Fruit fly (Drosophila melanogaster) whole organism, larva: Measurements from ENCODE around the gene cocoon.
A peak's percentile ranks its signal among the peaks of the same experiment; 100 is the strongest.

Source experiments
- noc ChIP-seq: fragments of 200-800 bp; sonication (Bioruptor generic); optimal IDR thresholded peaks from 3 replicates; lab custom pipeline; 2019; ENCODE audit warnings: missing biosample characterization, mild to moderate bottlenecking, missing genetic modification characterization, moderate library complexity

The cocoon gene

DNA sequence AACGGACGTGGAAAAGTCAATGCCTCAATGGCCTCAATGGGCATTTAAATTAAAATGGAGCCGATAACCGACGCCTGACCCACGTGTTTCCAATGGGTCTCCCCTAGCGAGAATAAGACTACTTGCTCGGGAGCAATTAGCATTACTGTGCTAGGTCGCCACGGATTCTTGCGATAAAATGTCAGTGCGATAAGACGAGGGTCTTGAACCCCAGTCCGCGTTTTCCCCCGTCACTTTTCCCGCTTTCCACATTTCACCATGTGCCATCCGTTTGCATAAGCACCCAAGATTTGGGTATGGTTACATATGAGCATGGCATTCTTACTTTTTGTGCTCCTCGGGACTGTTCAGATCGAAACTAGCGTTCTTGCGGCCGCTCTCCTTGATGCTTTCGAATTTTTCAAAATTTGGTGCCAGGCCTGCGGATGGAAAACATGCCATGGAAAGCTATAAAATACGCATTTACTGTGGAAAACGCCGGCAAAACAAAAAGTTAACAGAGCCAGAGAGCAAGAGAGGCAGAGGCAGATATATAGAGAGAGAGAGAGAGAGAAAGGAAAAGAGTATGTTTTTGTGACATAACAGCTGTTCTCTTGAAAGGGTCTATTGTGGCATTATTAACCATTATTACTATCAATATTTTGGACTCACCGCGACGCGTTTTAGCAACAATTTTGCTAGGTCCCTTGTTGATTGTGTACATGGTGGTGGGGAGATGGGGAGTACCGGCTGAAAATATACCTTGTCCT, 33.4 kb upstream of the cocoon start:
- no peak for TF ChIP-seq noc

DNA sequence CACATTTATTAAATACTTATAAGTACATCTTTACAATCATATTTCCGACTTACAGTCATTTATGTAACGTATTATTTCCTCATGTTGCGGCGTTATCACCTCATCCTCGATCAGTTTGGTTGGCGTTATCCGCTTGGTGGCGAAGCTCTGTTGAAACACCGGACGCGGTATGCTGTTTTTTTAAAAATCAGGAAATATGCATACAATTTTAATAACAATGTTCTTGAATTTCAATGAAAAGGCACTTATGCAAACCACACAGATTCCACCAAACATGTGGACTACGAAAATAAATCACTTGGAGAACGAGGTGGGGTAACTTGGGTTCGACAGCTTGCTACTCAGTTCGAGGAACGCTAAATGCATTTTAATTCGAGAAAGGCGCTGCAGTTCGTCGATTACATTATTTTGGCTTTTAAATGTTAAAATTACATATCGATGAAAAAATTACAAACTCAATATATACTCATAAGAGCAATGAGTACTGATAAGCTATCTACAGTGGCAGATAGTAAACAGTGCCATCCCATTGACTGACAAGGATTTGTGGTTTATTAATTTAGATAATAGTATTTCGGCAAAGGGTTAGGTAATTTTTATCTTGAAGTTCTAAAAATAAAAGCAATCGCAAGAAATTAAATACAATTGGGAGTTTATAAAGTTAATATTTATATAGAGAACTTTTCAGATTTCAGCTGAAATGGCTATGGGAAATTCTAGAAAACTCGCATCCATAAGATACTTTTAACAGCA, 32.4 kb upstream of the cocoon start:
- TF ChIP-seq noc, result no peak

DNA sequence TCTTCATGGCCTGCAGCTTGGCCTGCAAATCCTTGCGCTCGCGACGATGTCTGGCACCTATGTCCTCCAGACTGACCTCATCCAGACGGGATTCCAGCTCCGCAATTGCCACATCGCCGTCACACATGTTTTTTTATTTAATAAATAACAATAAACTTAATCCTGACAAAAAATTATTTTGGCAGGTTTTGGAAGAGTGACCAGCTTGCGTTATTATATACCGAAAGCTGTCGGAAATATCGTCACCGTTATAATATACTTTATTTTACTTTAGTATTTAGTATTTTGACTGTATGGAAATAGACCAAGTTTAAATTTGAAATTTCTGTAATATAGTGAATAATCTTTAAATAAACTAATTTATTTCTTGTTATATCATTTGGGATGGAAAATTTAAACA, 30.8 kb upstream of the cocoon start, which contains the start of gene CG7857:
CG7857 (minus strand) TSS at position 208 of the 400 bp plus-strand sequence.
- TF ChIP-seq noc, result no peak

DNA sequence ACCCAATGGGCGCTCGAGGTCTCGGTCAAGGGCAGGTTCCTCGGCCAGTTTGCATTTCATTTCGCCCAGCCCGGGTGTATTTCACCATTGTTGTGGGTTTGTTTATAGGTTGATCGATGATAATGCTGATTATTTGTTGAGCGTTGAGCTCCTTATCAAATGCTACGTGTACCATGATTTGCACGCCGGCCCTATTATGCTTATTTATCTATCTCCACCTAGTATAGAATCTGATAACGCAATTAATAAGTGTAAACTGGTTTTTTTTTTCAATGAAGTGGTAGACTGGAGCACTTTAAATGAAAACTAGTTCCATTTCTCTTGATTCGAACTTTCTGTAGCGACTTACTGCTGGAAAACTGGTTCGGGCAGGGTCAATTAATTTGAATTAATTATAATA, 28.3 kb upstream of the cocoon start:
- TF ChIP-seq noc, result no peak

DNA sequence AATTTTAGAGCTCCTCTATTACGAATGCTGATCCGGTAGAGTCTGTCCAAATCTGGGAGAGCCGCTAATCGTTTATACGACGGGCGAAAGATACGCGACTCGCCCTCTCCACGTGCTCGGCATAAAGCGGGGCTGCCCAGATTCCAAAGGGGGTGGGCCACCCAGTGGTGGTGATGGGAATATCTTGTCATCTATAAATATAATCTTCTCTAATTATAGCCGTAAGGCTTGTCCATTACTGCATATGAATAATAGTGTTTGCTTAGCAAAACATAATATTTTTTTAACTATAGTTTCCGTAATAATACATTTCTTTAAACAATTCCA, 27.7 kb upstream of the cocoon start:
- peak; percentile 9 for TF ChIP-seq noc

DNA sequence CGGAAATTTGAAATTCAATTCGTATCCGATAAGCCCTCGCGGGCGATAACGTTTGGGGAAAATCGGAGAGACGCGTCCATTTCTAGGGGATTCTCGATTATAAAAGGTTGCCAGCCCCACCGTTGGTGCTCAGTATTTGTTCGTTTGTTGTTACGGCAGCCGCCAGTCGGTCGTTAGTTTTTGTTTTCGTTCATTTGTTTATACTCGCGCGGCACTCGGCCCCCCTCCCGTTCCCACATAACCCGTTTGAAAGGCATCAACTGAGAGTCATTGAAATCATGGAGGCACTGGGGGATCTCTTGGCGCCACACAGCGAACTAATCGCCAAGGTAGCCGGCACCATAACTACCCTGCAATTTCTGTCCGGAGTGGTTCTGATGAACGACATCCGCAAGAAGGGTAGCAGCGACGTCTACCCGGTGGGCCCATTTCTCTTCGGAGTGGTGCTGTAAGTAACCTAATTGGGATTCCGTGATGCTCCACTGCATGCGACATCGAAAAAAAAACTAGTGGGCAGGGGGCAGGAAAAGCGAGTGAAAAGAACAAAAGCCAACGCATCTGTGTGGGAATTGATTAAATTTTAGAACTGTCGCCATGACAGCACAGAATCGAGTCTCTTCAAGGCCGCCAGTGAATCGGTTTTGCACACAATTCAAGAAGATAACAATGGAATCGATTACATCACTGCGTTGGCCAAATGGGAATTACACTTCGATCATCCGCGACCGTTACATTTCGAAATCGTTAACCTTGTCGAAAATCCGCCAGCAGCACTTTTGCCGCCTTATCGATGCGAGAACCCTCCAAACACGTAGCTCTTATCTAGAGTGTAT, 27.1 kb upstream of the cocoon start, which contains the start of gene CG7272:
CG7272 (plus strand) TSS at position 126 of the 833 bp plus-strand sequence.
- peak; percentile 12 for TF ChIP-seq noc

DNA sequence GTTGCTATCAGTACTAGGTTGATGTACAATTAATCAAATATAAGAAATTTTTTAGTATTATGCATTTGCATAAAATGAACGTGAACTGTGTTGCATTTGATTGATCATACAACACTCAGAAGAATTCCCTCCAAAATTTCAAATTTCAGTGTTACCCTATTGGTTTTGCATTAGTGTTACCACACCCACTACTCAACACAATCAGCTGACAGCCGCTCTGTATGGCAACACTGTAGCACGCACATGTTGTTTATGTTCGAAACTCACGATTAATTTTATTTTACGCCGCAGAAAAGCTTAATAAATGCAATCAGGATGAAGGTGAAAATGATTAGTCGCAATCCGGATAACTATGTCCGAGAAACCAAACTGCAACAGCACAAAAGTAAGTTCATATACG, 24.8 kb upstream of the cocoon start, which contains the start of gene CG7275:
CG7275 (plus strand) TSS at position 215 of the 400 bp plus-strand sequence.
- TF ChIP-seq noc, result no peak

DNA sequence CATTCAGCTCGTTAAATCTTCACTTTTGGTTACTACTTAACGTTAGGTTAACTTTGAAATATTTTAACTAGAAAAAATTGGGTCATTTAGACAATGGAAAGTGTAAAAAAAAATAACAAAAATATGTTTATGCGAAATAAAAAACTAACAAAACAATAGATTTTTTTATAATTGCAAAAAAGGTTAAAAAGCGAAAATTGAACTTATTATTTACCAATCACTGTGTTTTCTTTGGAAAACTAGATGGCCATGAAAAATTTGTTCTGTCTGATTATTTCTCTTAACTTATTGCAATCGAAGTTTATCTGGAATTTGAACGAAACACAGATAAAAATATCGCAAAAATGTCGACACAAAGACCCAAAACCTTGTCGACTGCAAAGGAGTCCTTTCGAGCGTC, 24.0 kb upstream of the cocoon start, which contains the start of gene CG7276:
CG7276 (plus strand) TSS at position 301 of the 400 bp plus-strand sequence.
- TF ChIP-seq noc, result no peak

DNA sequence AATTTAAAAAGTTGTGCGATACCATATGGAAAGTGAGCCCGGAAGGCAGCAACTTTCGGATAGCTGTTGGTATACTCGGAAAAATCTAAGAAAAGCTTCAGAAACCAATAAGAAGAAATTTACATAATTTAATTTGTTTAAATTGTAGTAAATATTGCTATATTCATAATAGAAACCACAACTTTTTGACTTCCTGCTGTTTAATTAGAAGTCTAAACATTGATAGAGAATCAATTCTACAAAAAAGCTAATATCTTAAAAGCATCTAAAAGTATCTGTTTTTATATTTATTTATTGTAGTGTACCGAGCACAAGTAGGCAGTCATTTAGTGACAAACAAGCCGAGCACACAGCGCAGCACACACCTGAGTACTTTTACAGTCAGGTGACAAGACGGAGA, 22.4 kb upstream of the cocoon start, which contains the start of gene CG13455:
CG13455 (plus strand) TSS at position 301 of the 400 bp plus-strand sequence.
- TF ChIP-seq noc, result no peak

DNA sequence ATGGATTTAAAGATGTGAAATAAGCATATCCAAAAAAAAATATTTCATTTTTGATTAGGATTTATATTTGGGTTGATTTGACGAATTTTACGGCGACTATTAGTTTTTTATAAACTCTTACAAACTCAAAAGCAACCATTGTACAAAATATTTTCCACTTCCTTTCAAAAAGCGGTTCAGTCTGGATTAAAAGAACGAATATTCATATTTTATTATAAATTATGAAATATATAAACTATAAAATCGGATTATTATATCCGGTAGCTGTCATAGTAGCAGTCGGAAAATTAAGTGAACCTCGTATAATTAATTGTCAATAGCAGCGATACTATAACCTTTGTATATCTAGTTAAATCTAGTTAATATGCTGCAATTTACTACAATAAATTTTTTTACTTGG, 21.5 kb upstream of the cocoon start, which contains the start of gene CG12355:
CG12355 (minus strand) TSS at position 101 of the 400 bp plus-strand sequence.
- TF ChIP-seq noc, result no peak

DNA sequence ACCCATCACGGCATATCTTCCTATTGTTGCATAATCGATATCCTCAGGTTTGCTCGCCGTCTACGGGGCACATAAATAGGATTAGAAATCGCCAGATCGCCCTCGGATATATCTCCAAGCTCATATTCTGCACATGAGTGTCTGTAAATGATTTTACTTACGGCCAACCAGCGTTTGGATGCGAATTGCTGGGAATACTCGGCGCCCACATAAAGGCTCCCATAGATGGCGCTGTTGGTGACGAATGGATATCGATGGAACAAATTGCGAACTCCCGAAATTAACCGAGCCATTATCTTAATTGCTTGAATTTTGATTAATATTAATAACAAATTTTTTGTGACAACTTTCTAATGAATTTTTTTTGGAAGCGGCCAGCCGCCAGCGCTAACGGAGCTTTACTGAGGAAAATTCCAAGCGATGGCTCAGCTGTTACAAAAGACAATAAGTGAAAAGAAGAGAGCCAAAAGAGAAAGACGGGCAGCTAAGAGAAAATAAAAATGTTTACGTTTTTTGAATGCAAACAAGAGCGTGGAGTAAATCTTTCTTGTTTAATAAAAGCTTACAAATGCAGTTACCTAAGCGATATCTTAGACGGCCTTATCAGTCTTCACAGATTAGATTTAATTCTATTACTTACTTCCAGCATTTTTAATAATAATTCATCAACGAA, 20.8 kb upstream of the cocoon start:
- TF ChIP-seq noc, result no peak

DNA sequence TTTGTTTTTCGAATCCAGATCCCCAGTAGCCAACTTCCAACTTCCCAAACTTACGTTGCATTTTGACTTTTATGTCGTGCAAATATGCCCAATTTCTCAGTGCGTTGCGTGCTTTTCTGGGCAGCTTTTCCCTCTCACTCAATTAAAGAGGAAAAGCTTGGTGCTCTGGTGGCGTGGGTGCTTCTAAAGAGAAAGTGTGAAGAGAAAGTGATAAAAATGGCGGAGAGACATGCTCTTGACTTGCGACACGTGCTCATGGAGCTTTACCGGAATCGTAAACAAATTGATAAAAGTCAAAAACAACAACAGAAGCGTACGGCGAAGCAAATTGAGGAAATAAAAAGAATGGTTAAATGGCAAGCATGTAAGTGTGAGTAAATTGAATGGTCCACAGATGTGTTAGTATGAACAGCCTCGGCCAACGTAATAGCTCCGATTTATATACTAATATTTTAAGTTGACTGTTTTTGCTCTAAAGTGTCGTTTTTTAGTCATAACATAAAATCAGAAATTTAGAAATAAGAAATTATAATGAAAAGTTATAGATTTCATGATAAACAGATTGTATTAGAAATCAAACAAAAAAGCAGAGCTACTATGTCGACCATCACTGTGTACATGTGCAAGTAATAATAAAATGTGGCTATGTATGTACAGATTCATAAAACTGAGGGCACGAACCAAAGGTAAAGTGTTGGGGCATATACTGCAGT, 20.1 kb upstream of the cocoon start:
- no peak for TF ChIP-seq noc

DNA sequence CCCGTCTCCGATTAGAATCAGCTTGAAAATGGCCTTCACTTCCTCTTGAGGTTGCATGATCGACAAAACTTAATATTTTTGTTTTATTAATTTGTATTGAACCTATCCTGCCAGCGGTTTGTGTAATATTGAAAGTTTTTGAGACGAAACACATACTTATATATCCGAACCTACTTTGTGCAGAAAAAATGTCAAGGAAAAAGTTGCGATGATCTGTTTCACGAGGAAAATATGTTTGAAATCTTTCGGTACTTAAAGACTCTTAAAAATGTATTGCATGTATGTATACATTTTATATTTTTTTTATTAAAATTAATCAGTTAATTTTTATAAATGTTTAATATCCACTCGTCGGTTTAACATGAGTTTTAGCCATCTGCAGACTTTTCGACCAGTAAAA, 11.4 kb upstream of the cocoon start, which contains the start of gene Ran-like:
Ran-like (minus strand) TSS at position 101 of the 400 bp plus-strand sequence.
- no peak for TF ChIP-seq noc
